Fruit fly (Drosophila melanogaster): ENCODE data around the gene CG7781.

Gene CG7781

DNA sequence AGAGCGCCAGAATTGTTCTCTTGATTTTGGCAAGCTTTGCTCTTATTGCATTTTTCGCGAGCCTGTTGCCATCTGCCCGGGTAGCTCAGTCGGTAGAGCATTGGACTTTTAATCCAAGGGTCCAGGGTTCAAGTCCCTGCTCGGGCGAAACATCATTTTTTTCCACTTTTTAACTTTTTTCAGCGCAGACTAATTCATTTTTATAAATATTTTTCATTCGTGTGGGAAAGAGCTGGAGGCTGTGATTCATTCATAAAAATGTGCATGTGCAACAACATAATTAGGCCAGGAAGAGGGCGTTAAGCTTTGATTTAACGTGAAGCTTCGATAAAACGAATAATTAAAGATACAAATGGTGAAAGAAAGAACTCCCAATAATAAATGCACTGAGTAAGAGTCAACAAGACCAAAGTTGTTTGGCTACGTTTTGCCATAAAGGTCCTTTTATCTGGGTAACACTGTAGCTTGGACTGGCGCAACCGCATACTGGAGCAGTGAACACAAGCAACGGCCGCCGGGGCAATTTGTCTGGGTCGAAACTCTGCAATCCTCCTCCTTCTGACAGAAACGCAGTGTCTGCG, 34.5 kb downstream of the CG7781 start (continued):
- TF ChIP-seq Lpt (GFP tag; optimal IDR thresholded peaks at IDR 0.05) (peak; percentile 32), Sox102F (GFP tag; optimal IDR thresholded peaks at IDR 0.05) (peak; percentile 89), CG10631 (GFP tag; optimal IDR thresholded peaks at IDR 0.05) (peak; percentile 75), dac (GFP tag; optimal IDR thresholded peaks at IDR 0.05) (no peak), Eip78C (GFP tag) (peak; percentile 95), CG11762 (GFP tag; optimal IDR thresholded peaks at IDR 0.05; ENCODE audit: insufficient read depth) (peak; percentile 62), CG9139 (GFP tag; optimal IDR thresholded peaks at IDR 0.05) (peak; percentile 74), Sox14 (GFP tag; optimal IDR thresholded peaks at IDR 0.05) (peak; percentile 82), Eip93F (GFP tag; optimal IDR thresholded peaks at IDR 0.05) (peak; percentile 85), CG6276 (GFP tag; optimal IDR thresholded peaks at IDR 0.05) (peak; percentile 72), CG16779 (tag; optimal IDR thresholded peaks at IDR 0.05) (peak; percentile 46), CG3032 (tag; optimal IDR thresholded peaks at IDR 0.05) (peak; percentile 79), fkh (GFP tag; optimal IDR thresholded peaks at IDR 0.05) (no peak), CG31627 (GFP tag; optimal IDR thresholded peaks at IDR 0.05) (peak; percentile 90), fd59A (GFP tag; optimal IDR thresholded peaks at IDR 0.05) (peak; percentile 79), esn (GFP tag; optimal IDR thresholded peaks at IDR 0.05) (peak; percentile 90), cyc (GFP tag; optimal IDR thresholded peaks at IDR 0.05) (peak; percentile 87), CG34406 (GFP tag; optimal IDR thresholded peaks at IDR 0.05) (peak; percentile 72), Eip75B (GFP tag; optimal IDR thresholded peaks at IDR 0.05) (peak; percentile 88), fd85E (GFP tag; optimal IDR thresholded peaks at IDR 0.05) (peak; percentile 6), Met (GFP tag; optimal IDR thresholded peaks at IDR 0.05) (peak; percentile 91), spab (GFP tag; optimal IDR thresholded peaks at IDR 0.05) (peak; percentile 74), CG11294 (GFP tag; IDR thresholded peaks at IDR 0.05) (peak; percentile 68), CG6808 (GFP tag; optimal IDR thresholded peaks at IDR 0.05) (peak; percentile 84), pdm3 (GFP tag; optimal IDR thresholded peaks at IDR 0.05) (peak; percentile 80), CG1621 (tag; optimal IDR thresholded peaks at IDR 0.05) (peak; percentile 74), lz (GFP tag; optimal IDR thresholded peaks at IDR 0.05) (peak; percentile 87), net (GFP tag; optimal IDR thresholded peaks at IDR 0.05) (peak; percentile 82), Hr39 (GFP tag; optimal IDR thresholded peaks at IDR 0.05) (peak; percentile 87), Smox (GFP tag; optimal IDR thresholded peaks at IDR 0.05) (peak; percentile 86), CG3919 (GFP tag; optimal IDR thresholded peaks at IDR 0.05) (peak; percentile 90), CG8319 (GFP tag; optimal IDR thresholded peaks at IDR 0.05) (peak; percentile 81)

DNA sequence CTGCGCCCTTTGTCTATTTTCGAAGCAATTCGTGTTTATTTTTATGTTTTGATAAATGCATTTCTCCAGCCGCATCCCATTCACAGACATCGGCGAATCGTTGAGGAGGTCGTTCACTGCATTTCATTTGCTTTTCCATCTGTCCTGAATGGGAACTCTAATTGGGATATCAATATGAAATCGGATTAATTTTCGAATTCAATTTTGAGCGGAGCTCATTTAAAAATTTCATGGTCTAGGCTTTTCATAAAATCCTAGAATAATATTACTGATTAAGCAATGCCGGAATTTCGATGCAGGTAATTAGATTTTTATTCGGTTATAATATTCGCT, 35.2 kb downstream of the CG7781 start:
- TF ChIP-seq Eip78C (GFP tag) (peak; percentile 35), CG1621 (tag; optimal IDR thresholded peaks at IDR 0.05) (no peak)

DNA sequence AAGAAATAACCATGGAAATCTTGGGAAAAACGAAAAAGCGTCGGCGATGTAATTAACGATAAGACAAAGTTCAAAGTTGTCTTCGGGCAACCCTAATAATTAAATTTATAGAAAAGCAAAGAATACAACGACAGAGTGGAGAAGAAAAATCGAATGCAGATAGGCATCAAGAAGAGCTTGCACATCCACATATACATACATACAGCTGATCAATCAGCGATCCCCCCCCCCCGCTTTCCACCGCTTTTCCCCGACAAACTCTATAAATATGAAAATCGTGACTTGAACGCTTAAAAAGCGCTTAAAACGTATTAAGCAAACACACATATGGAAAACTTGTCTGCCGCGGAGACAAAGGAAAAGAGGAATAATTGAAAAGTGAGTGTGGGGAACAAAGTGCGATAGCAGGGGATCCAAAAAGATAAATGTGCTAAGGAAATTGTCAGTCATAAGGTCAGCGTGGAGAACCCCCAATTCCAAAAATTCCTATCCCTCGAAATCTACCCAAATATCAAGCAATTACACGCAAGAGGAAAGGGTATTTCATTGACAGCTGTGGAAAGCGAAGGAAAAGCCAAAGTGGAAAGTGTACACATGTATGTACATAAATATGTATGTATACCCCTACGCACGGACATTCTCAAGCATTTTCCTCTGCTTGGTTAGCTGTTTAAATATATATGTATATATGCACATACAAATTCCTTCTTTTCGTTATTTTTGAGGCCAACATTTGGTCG, 35.7 kb downstream of the CG7781 start:
- TF ChIP-seq CG3919 (GFP tag; optimal IDR thresholded peaks at IDR 0.05) (no peak), esn (GFP tag; optimal IDR thresholded peaks at IDR 0.05) (no peak), spab (GFP tag; optimal IDR thresholded peaks at IDR 0.05) (no peak), topi (GFP tag; optimal IDR thresholded peaks at IDR 0.05) (no peak), Eip78C (GFP tag) (peak; percentile 54), CG32006 (GFP tag; optimal IDR thresholded peaks at IDR 0.05) (no peak), Hr4 (GFP tag; optimal IDR thresholded peaks at IDR 0.05) (no peak), Eip75B (GFP tag; optimal IDR thresholded peaks at IDR 0.05) (no peak), Gug (GFP tag; IDR thresholded peaks at IDR 0.05) (no peak), acj6 (GFP tag; optimal IDR thresholded peaks at IDR 0.05) (no peak), svp (GFP tag) (peak; percentile 76), fkh (GFP tag; optimal IDR thresholded peaks at IDR 0.05) (peak; percentile 73)

All from whole organism, prepupa.